Worm (Caenorhabditis elegans) whole organism, L3 larva: ENCODE data around the gene srg-7.

Experiments
- daf-12 ChIP-seq: fragments of 150-350 bp; optimal IDR thresholded peaks from 2 replicates; lab custom pipeline; 2014; ENCODE audit warnings: missing biosample characterization, missing genetic modification reagents, missing genetic modification characterization
- elt-3 ChIP-seq, 3 experiments: fragments of 150-350 bp in 1 of 3; sonication (generic microtip) in 2 of 3; optimal IDR thresholded peaks; 2 replicates in 2 of 3; 4 replicates in 1 of 3; lab custom pipeline; 2014 to 2017; ENCODE audit warnings: missing biosample characterization in 3 of 3, missing genetic modification characterization in 3 of 3
- fkh-10 ChIP-seq: sonication (generic microtip); optimal IDR thresholded peaks from 2 replicates; lab custom pipeline; 2017; ENCODE audit warnings: missing biosample characterization, missing genetic modification reagents, missing genetic modification characterization
- jun-1 ChIP-seq: fragments of 150-350 bp; optimal IDR thresholded peaks from 2 replicates; lab custom pipeline; 2014; ENCODE audit warnings: missing biosample characterization, missing genetic modification reagents, missing genetic modification characterization
- lin-15B ChIP-seq: fragments of 150-350 bp; optimal IDR thresholded peaks from 2 replicates; lab custom pipeline; 2014; ENCODE audit warnings: missing biosample characterization, missing genetic modification characterization
- lin-39 ChIP-seq: fragments of 150-350 bp; optimal IDR thresholded peaks from 2 replicates; lab custom pipeline; 2018; ENCODE audit warnings: missing biosample characterization, missing genetic modification reagents, missing genetic modification characterization
- nfya-1 ChIP-seq: sonication (generic microtip); optimal IDR thresholded peaks from 2 replicates; lab custom pipeline; 2017; ENCODE audit warnings: missing genetic modification characterization, mild to moderate bottlenecking, missing compliant biosample characterization, antibody characterized with exemption, moderate library complexity; ENCODE audit not compliant: insufficient read depth
- nhr-28 ChIP-seq: fragments of 150-350 bp; optimal IDR thresholded peaks from 2 replicates; lab custom pipeline; 2014; ENCODE audit warnings: missing biosample characterization, missing genetic modification characterization
- pqm-1 ChIP-seq: fragments of 150-350 bp; optimal IDR thresholded peaks from 2 replicates; lab custom pipeline; 2017; ENCODE audit warnings: missing biosample characterization, missing genetic modification characterization, inconsistent platforms
- snpc-4 ChIP-seq: fragments of 150-350 bp; optimal IDR thresholded peaks from 2 replicates; lab custom pipeline; 2014; ENCODE audit warnings: missing biosample characterization, missing genetic modification characterization
- ztf-4 ChIP-seq: fragments of 150-350 bp; optimal IDR thresholded peaks from 2 replicates; lab custom pipeline; 2014; ENCODE audit warnings: missing biosample characterization, missing genetic modification characterization

ce11 chrIII:6270277-6270676, 2.3 kb upstream of the srg-7 start, which contains the start of gene srg-3:
- no peak for TF ChIP-seq snpc-4 (tag; lab: Kevin White, UChicago)
- TF ChIP-seq daf-12 (tag; lab: Kevin White, UChicago), result no peak
- TF ChIP-seq lin-15B (tag; lab: Kevin White, UChicago), result no peak
- no peak for TF ChIP-seq ztf-4 (tag; lab: Kevin White, UChicago)
- TF ChIP-seq lin-39 (tag; lab: Kevin White, UChicago), result no peak
- no peak for TF ChIP-seq nfya-1 (tag; lab: Kevin White, UChicago)
- TF ChIP-seq nhr-28, result no peak
- no peak for TF ChIP-seq jun-1 (tag; lab: Kevin White, UChicago)
- no peak for TF ChIP-seq elt-3 (tag; optimal IDR thresholded peaks at IDR 0.05; lab: Kevin White, UChicago)
- TF ChIP-seq fkh-10 (GFP tag; lab: Kevin White, UChicago), result no peak
- no peak for TF ChIP-seq pqm-1 (tag; lab: Kevin White, UChicago)
